Comparison of ENCODE assay signal across 1 fruit fly cellular context in genomic region chrX:4105830-4106233, dm6.
TF ChIP-seq lines count a peak whose summit lies in the region.

Gene cib, plus strand, starts transcription at chrX:4106113.

TF ChIP-seq in whole organism, embryonic, 481 proteins besides CTCF, POLR2A, EP300 and RAD21 (continued from another document and continues in another):
- TF ChIP-seq MBD-R2 (GFP tag; IDR thresholded peaks at IDR 0.05; lab: Robert Waterston, UW) (peak; percentile 55), chinmo (GFP tag; IDR thresholded peaks at IDR 0.05; lab: Robert Waterston, UW; ENCODE audit: partially characterized antibody) (no peak; the same call in 2 of the 4 replicates), Ravus (GFP tag; IDR thresholded peaks at IDR 0.05; lab: Robert Waterston, UW) (no peak), ac (GFP tag; optimal IDR thresholded peaks at IDR 0.05; lab: Kevin White, UChicago) (no peak), CG4328 (GFP tag; optimal IDR thresholded peaks at IDR 0.05; lab: Kevin White, UChicago) (no peak), CG17612 (GFP tag; IDR thresholded peaks at IDR 0.05; lab: Robert Waterston, UW) (no peak), Hr78 (GFP tag; optimal IDR thresholded peaks at IDR 0.05; lab: Kevin White, UChicago) (no peak), ind (GFP tag; optimal IDR thresholded peaks at IDR 0.05; lab: Kevin White, UChicago) (no peak), Max (GFP tag; optimal IDR thresholded peaks at IDR 0.05; lab: Kevin White, UChicago) (peak; percentile 51), eyg (GFP tag; optimal IDR thresholded peaks at IDR 0.05; lab: Kevin White, UChicago) (no peak), pnt (GFP tag; optimal IDR thresholded peaks at IDR 0.05; lab: Kevin White, UChicago) (no peak), CG17328 (GFP tag; IDR thresholded peaks at IDR 0.05; lab: Robert Waterston, UW) (no peak), chm (GFP tag; IDR thresholded peaks at IDR 0.05; lab: Robert Waterston, UW) (peak; percentile 56; the same call in 1 of the 2 replicates), Oaz (GFP tag; IDR thresholded peaks at IDR 0.05; lab: Robert Waterston, UW) (no peak), Nf-YB (GFP tag; optimal IDR thresholded peaks at IDR 0.05; lab: Kevin White, UChicago) (peak; percentile 34), Side (GFP tag; optimal IDR thresholded peaks at IDR 0.05; lab: Kevin White, UChicago) (peak; percentile 50), wek (GFP tag; optimal IDR thresholded peaks at IDR 0.05; lab: Kevin White, UChicago) (peak; percentile 5), CG11093 (GFP tag; IDR thresholded peaks at IDR 0.05; lab: Robert Waterston, UW) (no peak), Sox100B (GFP tag; optimal IDR thresholded peaks at IDR 0.05; lab: Kevin White, UChicago) (no peak), CG9215 (GFP tag; IDR thresholded peaks at IDR 0.05; lab: Robert Waterston, UW) (no peak), toy (GFP tag; IDR thresholded peaks at IDR 0.05; lab: Robert Waterston, UW) (no peak), jumu (GFP tag; optimal IDR thresholded peaks at IDR 0.05; lab: Kevin White, UChicago) (no peak), Sox102F (GFP tag; optimal IDR thresholded peaks at IDR 0.05; lab: Kevin White, UChicago) (no peak), CG7357 (GFP tag; IDR thresholded peaks at IDR 0.05; lab: Robert Waterston, UW) (no peak), Doc3 (GFP tag; IDR thresholded peaks at IDR 0.05; lab: Robert Waterston, UW; ENCODE audit: partially characterized antibody) (peak; percentile 65; the same call in 2 of the 3 replicates), gro (GFP tag; optimal IDR thresholded peaks at IDR 0.05; lab: Kevin White, UChicago) (peak; percentile 62), org-1 (GFP tag; optimal IDR thresholded peaks at IDR 0.05; lab: Kevin White, UChicago) (no peak), sd (tag; optimal IDR thresholded peaks at IDR 0.05; lab: Kevin White, UChicago) (peak; percentile 15), cato (GFP tag; optimal IDR thresholded peaks at IDR 0.05; lab: Kevin White, UChicago; ENCODE audit: borderline replicate concordance) (no peak), CG15479 (GFP tag; optimal IDR thresholded peaks at IDR 0.05; lab: Kevin White, UChicago) (no peak), E2f1 (GFP tag; IDR thresholded peaks at IDR 0.05; lab: Robert Waterston, UW) (no peak), Hr3 (GFP tag; optimal IDR thresholded peaks at IDR 0.05; lab: Kevin White, UChicago) (no peak), CG14667 (GFP tag; IDR thresholded peaks at IDR 0.05; lab: Robert Waterston, UW) (no peak), CHES-1-like (GFP tag; optimal IDR thresholded peaks at IDR 0.05; lab: Kevin White, UChicago) (peak; percentile 31), sens (GFP tag; lab: Kevin White, UChicago) (no peak), CrebB (tag; optimal IDR thresholded peaks at IDR 0.05; lab: Kevin White, UChicago) (no peak), repo (GFP tag; optimal IDR thresholded peaks at IDR 0.05; lab: Kevin White, UChicago) (no peak), CG1024 (GFP tag; IDR thresholded peaks at IDR 0.05; lab: Robert Waterston, UW) (no peak), vfl (GFP tag; optimal IDR thresholded peaks at IDR 0.05; lab: Kevin White, UChicago) (no peak), CG2116 (GFP tag; optimal IDR thresholded peaks at IDR 0.05; lab: Kevin White, UChicago) (peak; percentile 68), CoRest (tag; optimal IDR thresholded peaks at IDR 0.05; lab: Kevin White, UChicago) (peak; percentile 26), CG6765 (GFP tag; optimal IDR thresholded peaks at IDR 0.05; lab: Kevin White, UChicago) (no peak), nau (GFP tag; optimal IDR thresholded peaks at IDR 0.05; lab: Kevin White, UChicago) (no peak), ftz-f1 (GFP tag; optimal IDR thresholded peaks at IDR 0.05; lab: Kevin White, UChicago) (peak; percentile 55), cg (GFP tag; optimal IDR thresholded peaks at IDR 0.05; lab: Kevin White, UChicago) (no peak), Chrac-16 (GFP tag; optimal IDR thresholded peaks at IDR 0.05; lab: Kevin White, UChicago) (no peak), CG4617 (GFP tag; optimal IDR thresholded peaks at IDR 0.05; lab: Kevin White, UChicago; ENCODE audit: borderline replicate concordance) (no peak), gce (GFP tag; IDR thresholded peaks at IDR 0.05; lab: Robert Waterston, UW) (peak; percentile 56; the same call in 1 of the 3 replicates), E2f2 (GFP tag; IDR thresholded peaks at IDR 0.05; lab: Robert Waterston, UW) (peak; percentile 98), fd96Cb (tag; optimal IDR thresholded peaks at IDR 0.05; lab: Kevin White, UChicago) (no peak), ham (GFP tag; IDR thresholded peaks at IDR 0.05; lab: Robert Waterston, UW) (no peak), cas (GFP tag; IDR thresholded peaks at IDR 0.05; lab: Robert Waterston, UW) (no peak), CG7987 (GFP tag; optimal IDR thresholded peaks at IDR 0.05; lab: Kevin White, UChicago) (peak; percentile 47), CG7745 (tag; optimal IDR thresholded peaks at IDR 0.05; lab: Kevin White, UChicago) (no peak), CG11560 (tag; IDR thresholded peaks at IDR 0.05; lab: Robert Waterston, UW) (peak; percentile 86; the same call in 2 of the 3 replicates), NfI (GFP tag; optimal IDR thresholded peaks at IDR 0.05; lab: Kevin White, UChicago) (peak; percentile 26), HLH3B (GFP tag; IDR thresholded peaks at IDR 0.05; lab: Robert Waterston, UW) (no peak), lmd (GFP tag; IDR thresholded peaks at IDR 0.05; lab: Robert Waterston, UW) (no peak), CG10654 (GFP tag; optimal IDR thresholded peaks at IDR 0.05; lab: Kevin White, UChicago) (no peak), sob (GFP tag; IDR thresholded peaks at IDR 0.05; lab: Robert Waterston, UW) (peak; percentile 63), CG2889 (GFP tag; IDR thresholded peaks at IDR 0.05; lab: Robert Waterston, UW) (no peak), schlank (tag; optimal IDR thresholded peaks at IDR 0.05; lab: Kevin White, UChicago) (no peak), TFAM (GFP tag; optimal IDR thresholded peaks at IDR 0.05; lab: Kevin White, UChicago) (no peak), Rfx (GFP tag; IDR thresholded peaks at IDR 0.05; lab: Robert Waterston, UW) (peak; percentile 65), CG7963 (GFP tag; IDR thresholded peaks at IDR 0.05; lab: Robert Waterston, UW; ENCODE audit: partially characterized antibody) (peak; percentile 62; the same call in 2 of the 3 replicates), sens-2 (GFP tag; IDR thresholded peaks at IDR 0.05; lab: Robert Waterston, UW) (no peak), onecut (GFP tag; IDR thresholded peaks at IDR 0.05; lab: Robert Waterston, UW) (no peak), CG16779 (GFP tag; IDR thresholded peaks at IDR 0.05; lab: Robert Waterston, UW) (no peak), CG8765 (GFP tag; IDR thresholded peaks at IDR 0.05; lab: Robert Waterston, UW) (no peak), bbx (GFP tag; IDR thresholded peaks at IDR 0.05; lab: Robert Waterston, UW; ENCODE audit: partially characterized antibody) (peak; percentile 90), CG4707 (GFP tag; optimal IDR thresholded peaks at IDR 0.05; lab: Kevin White, UChicago) (no peak), CG17568 (GFP tag; optimal IDR thresholded peaks at IDR 0.05; lab: Kevin White, UChicago) (no peak), sr (GFP tag; IDR thresholded peaks at IDR 0.05; lab: Robert Waterston, UW) (0 out of 3 replicates have a peak, but pooled peaks have one; percentile 19), H2.0 (GFP tag; IDR thresholded peaks at IDR 0.05; lab: Robert Waterston, UW) (no peak), Six4 (GFP tag; optimal IDR thresholded peaks at IDR 0.05; lab: Kevin White, UChicago) (no peak), tup (GFP tag; optimal IDR thresholded peaks at IDR 0.05; lab: Kevin White, UChicago) (no peak), bab2 (GFP tag; optimal IDR thresholded peaks at IDR 0.05; lab: Kevin White, UChicago) (no peak), run (tag; optimal IDR thresholded peaks at IDR 0.05; lab: Kevin White, UChicago) (no peak), CG34224 (GFP tag; IDR thresholded peaks at IDR 0.05; lab: Robert Waterston, UW; ENCODE audit: partially characterized antibody) (peak; percentile 69; the same call in 2 of the 3 replicates), pzg (GFP tag; optimal IDR thresholded peaks at IDR 0.05; lab: Kevin White, UChicago) (peak; percentile 99), knrl (GFP tag; IDR thresholded peaks at IDR 0.05; lab: Robert Waterston, UW; ENCODE audit: partially characterized antibody) (peak; percentile 81), odd (GFP tag; optimal IDR thresholded peaks at IDR 0.05; lab: Kevin White, UChicago) (no peak), CG12219 (GFP tag; optimal IDR thresholded peaks at IDR 0.05; lab: Kevin White, UChicago) (no peak), chif (GFP tag; optimal IDR thresholded peaks at IDR 0.05; lab: Kevin White, UChicago) (peak in 1 of 2 experiments; percentile 6), amos (GFP tag; IDR thresholded peaks at IDR 0.05; lab: Robert Waterston, UW; ENCODE audit: partially characterized antibody) (peak; percentile 90), ap (GFP tag; IDR thresholded peaks at IDR 0.05; lab: Robert Waterston, UW) (no peak), chn (GFP tag; optimal IDR thresholded peaks at IDR 0.05; lab: Kevin White, UChicago) (peak; percentile 13), nmo (GFP tag; optimal IDR thresholded peaks at IDR 0.05; lab: Kevin White, UChicago) (peak; percentile 51), CG12299 (tag; optimal IDR thresholded peaks at IDR 0.05; lab: Kevin White, UChicago) (peak; percentile 28), Ets97D (GFP tag; optimal IDR thresholded peaks at IDR 0.05; lab: Kevin White, UChicago) (peak; percentile 83), CG4282 (GFP tag; optimal IDR thresholded peaks at IDR 0.05; lab: Kevin White, UChicago) (peak; percentile 13), hth (optimal IDR thresholded peaks at IDR 0.05; lab: Kevin White, UChicago) (no peak), CG16813 (GFP tag; IDR thresholded peaks at IDR 0.05; lab: Robert Waterston, UW; ENCODE audit: partially characterized antibody) (peak; percentile 82), CG9817 (tag; optimal IDR thresholded peaks at IDR 0.05; lab: Kevin White, UChicago) (no peak), BEAF-32 (GFP tag; optimal IDR thresholded peaks at IDR 0.05; lab: Kevin White, UChicago) (peak; percentile 87), CG10209 (GFP tag; optimal IDR thresholded peaks at IDR 0.05; lab: Kevin White, UChicago) (peak; percentile 17), CG13624 (GFP tag; optimal IDR thresholded peaks at IDR 0.05; lab: Kevin White, UChicago) (peak; percentile 24), CG9609 (GFP tag; optimal IDR thresholded peaks at IDR 0.05; lab: Kevin White, UChicago) (peak; percentile 16), CG18599 (GFP tag; optimal IDR thresholded peaks at IDR 0.05; lab: Kevin White, UChicago) (peak; percentile 22), CG6272 (GFP tag; IDR thresholded peaks at IDR 0.05; lab: Robert Waterston, UW) (peak; percentile 34; the same call in 1 of the 2 replicates), CG13287 (GFP tag; IDR thresholded peaks at IDR 0.05; lab: Robert Waterston, UW; ENCODE audit: partially characterized antibody) (peak; percentile 85), Dip2 (GFP tag; IDR thresholded peaks at IDR 0.05; lab: Robert Waterston, UW) (no peak), vnd (GFP tag; IDR thresholded peaks at IDR 0.05; lab: Robert Waterston, UW; ENCODE audit: partially characterized antibody) (peak; percentile 67), dpn (GFP tag; optimal IDR thresholded peaks at IDR 0.05; lab: Kevin White, UChicago) (peak in 1 of 2 experiments; percentile 50), CG4820 (GFP tag; optimal IDR thresholded peaks at IDR 0.05; lab: Kevin White, UChicago) (no peak), CG2199 (GFP tag; IDR thresholded peaks at IDR 0.05; lab: Robert Waterston, UW) (no peak), ase (GFP tag; IDR thresholded peaks at IDR 0.05; lab: Robert Waterston, UW) (no peak), CG4854 (GFP tag; optimal IDR thresholded peaks at IDR 0.05; lab: Kevin White, UChicago) (peak; percentile 14), tll (GFP tag; optimal IDR thresholded peaks at IDR 0.05; lab: Kevin White, UChicago) (no peak), CG18262 (tag; optimal IDR thresholded peaks at IDR 0.05; lab: Kevin White, UChicago) (peak; percentile 9), CG15073 (GFP tag; optimal IDR thresholded peaks at IDR 0.05; lab: Kevin White, UChicago) (no peak), CG6683 (GFP tag; optimal IDR thresholded peaks at IDR 0.05; lab: Kevin White, UChicago) (no peak), Dip3 (GFP tag; optimal IDR thresholded peaks at IDR 0.05; lab: Kevin White, UChicago) (no peak), mirr (GFP tag; optimal IDR thresholded peaks at IDR 0.05; lab: Kevin White, UChicago) (no peak), CG10959 (GFP tag; IDR thresholded peaks at IDR 0.05; lab: Robert Waterston, UW) (no peak), CG5245 (GFP tag; optimal IDR thresholded peaks at IDR 0.05; lab: Kevin White, UChicago) (no peak), CG13775 (GFP tag; optimal IDR thresholded peaks at IDR 0.05; lab: Kevin White, UChicago) (no peak), fu2 (GFP tag; optimal IDR thresholded peaks at IDR 0.05; lab: Kevin White, UChicago) (no peak), CG10147 (GFP tag; optimal IDR thresholded peaks at IDR 0.05; lab: Kevin White, UChicago) (no peak), CG6175 (GFP tag; IDR thresholded peaks at IDR 0.05; lab: Robert Waterston, UW) (no peak), Atf-2 (GFP tag; optimal IDR thresholded peaks at IDR 0.05; lab: Kevin White, UChicago) (no peak), shn (GFP tag; optimal IDR thresholded peaks at IDR 0.05; lab: Kevin White, UChicago) (no peak), CG4730 (GFP tag; IDR thresholded peaks at IDR 0.05; lab: Robert Waterston, UW) (no peak), CG11723 (GFP tag; optimal IDR thresholded peaks at IDR 0.05; lab: Kevin White, UChicago) (no peak), HmgZ (tag; optimal IDR thresholded peaks at IDR 0.05; lab: Kevin White, UChicago) (peak; percentile 87), Sry-δ (GFP tag; optimal IDR thresholded peaks at IDR 0.05; lab: Kevin White, UChicago) (peak; percentile 84), br (optimal IDR thresholded peaks at IDR 0.05; lab: Kevin White, UChicago) (no peak), CG10565 (GFP tag; optimal IDR thresholded peaks at IDR 0.05; lab: Kevin White, UChicago) (no peak), D (optimal IDR thresholded peaks at IDR 0.05; lab: Kevin White, UChicago) (no peak), D (GFP tag; optimal IDR thresholded peaks at IDR 0.05; lab: Kevin White, UChicago) (no peak), CG6854 (GFP tag; optimal IDR thresholded peaks at IDR 0.05; lab: Kevin White, UChicago) (peak; percentile 21), eve (GFP tag; optimal IDR thresholded peaks at IDR 0.05; lab: Kevin White, UChicago) (no peak), CG8388 (GFP tag; optimal IDR thresholded peaks at IDR 0.05; lab: Kevin White, UChicago) (no peak), CG14965 (GFP tag; optimal IDR thresholded peaks at IDR 0.05; lab: Kevin White, UChicago; ENCODE audit: borderline replicate concordance) (no peak), ATbp (GFP tag; optimal IDR thresholded peaks at IDR 0.05; lab: Kevin White, UChicago) (peak; percentile 45)
